Worm (Caenorhabditis elegans) whole organism, L2 larva: Measurements from ENCODE around the gene sec-24.1.

Source experiments
- C34F6.9 ChIP-seq: fragments of 150-350 bp; optimal IDR thresholded peaks from 2 replicates; lab custom pipeline; 2014; ENCODE audit warnings: missing biosample characterization, missing genetic modification characterization
- F13H6.1 ChIP-seq: sonication (generic microtip); optimal IDR thresholded peaks from 2 replicates; lab custom pipeline; 2016; ENCODE audit warnings: missing genetic modification characterization, missing compliant biosample characterization
- R02D3.7 ChIP-seq: fragments of 150-350 bp; optimal IDR thresholded peaks from 2 replicates; lab custom pipeline; 2014; ENCODE audit warnings: missing biosample characterization, missing genetic modification characterization
- Y55F3AM.14 ChIP-seq: fragments of 200-800 bp; sonication (Bioruptor generic); optimal IDR thresholded peaks from 2 replicates; lab custom pipeline; 2018; ENCODE audit warnings: mild to moderate bottlenecking, missing genetic modification characterization, missing compliant biosample characterization
- ZK546.5 ChIP-seq: sonication (generic microtip); optimal IDR thresholded peaks from 2 replicates; lab custom pipeline; 2017; ENCODE audit warnings: missing biosample characterization, missing genetic modification characterization
- alr-1 ChIP-seq: fragments of 150-350 bp; optimal IDR thresholded peaks from 2 replicates; lab custom pipeline; 2014; ENCODE audit warnings: missing biosample characterization, missing genetic modification characterization
- blmp-1 ChIP-seq: sonication (generic microtip); optimal IDR thresholded peaks from 2 replicates; lab custom pipeline; 2017; ENCODE audit warnings: missing genetic modification characterization, mild to moderate bottlenecking, missing compliant biosample characterization, antibody characterized with exemption, moderate library complexity; ENCODE audit not compliant: insufficient read depth
- crh-2 ChIP-seq: sonication (generic microtip); optimal IDR thresholded peaks from 2 replicates; lab custom pipeline; 2017; ENCODE audit warnings: missing biosample characterization, missing genetic modification characterization
- dmd-4 ChIP-seq: sonication (generic microtip); optimal IDR thresholded peaks from 2 replicates; lab custom pipeline; 2017; ENCODE audit warnings: missing biosample characterization, missing genetic modification characterization
- elt-1 ChIP-seq: fragments of 150-350 bp; optimal IDR thresholded peaks from 2 replicates; lab custom pipeline; 2014; ENCODE audit warnings: missing biosample characterization, missing genetic modification characterization
- elt-3 ChIP-seq: sonication (generic microtip); optimal IDR thresholded peaks from 2 replicates; lab custom pipeline; 2017; ENCODE audit warnings: missing biosample characterization, missing genetic modification characterization
- fos-1 ChIP-seq: fragments of 150-350 bp; optimal IDR thresholded peaks from 2 replicates; lab custom pipeline; 2014; ENCODE audit warnings: missing biosample characterization, missing genetic modification characterization
- gmeb-1 ChIP-seq: fragments of 150-350 bp; optimal IDR thresholded peaks from 2 replicates; lab custom pipeline; 2014; ENCODE audit warnings: missing biosample characterization, missing genetic modification characterization
- lin-11 ChIP-seq: fragments of 150-350 bp; sonication (generic microtip); optimal IDR thresholded peaks from 2 replicates; lab custom pipeline; 2014; ENCODE audit warnings: missing biosample characterization, missing genetic modification characterization, inconsistent platforms, mixed read lengths
- lin-13 ChIP-seq: fragments of 150-350 bp; optimal IDR thresholded peaks from 2 replicates; lab custom pipeline; 2014; ENCODE audit warnings: missing biosample characterization, missing genetic modification reagents, missing genetic modification characterization
- lin-39 ChIP-seq: fragments of 150-350 bp; optimal IDR thresholded peaks from 2 replicates; lab custom pipeline; 2014; ENCODE audit warnings: missing biosample characterization, missing genetic modification reagents, missing genetic modification characterization
- lsy-2 ChIP-seq, 2 experiments: fragments of 150-350 bp in 1 of 2; sonication (generic microtip) in 1 of 2; optimal IDR thresholded peaks; 2 replicates each; lab custom pipeline; 2014 to 2017; ENCODE audit warnings: missing biosample characterization in 2 of 2, missing genetic modification characterization in 2 of 2
- mbf-1 ChIP-seq: sonication (generic microtip); optimal IDR thresholded peaks from 2 replicates; lab custom pipeline; 2017; ENCODE audit warnings: missing biosample characterization, missing genetic modification characterization
- mdl-1 ChIP-seq, 2 experiments: fragments of 150-350 bp in 1 of 2; sonication (generic microtip) in 1 of 2; optimal IDR thresholded peaks; 2 replicates each; lab custom pipeline; 2017; ENCODE audit warnings: missing biosample characterization in 2 of 2, missing genetic modification characterization in 2 of 2
- nhr-10 ChIP-seq: sonication (generic microtip); optimal IDR thresholded peaks from 2 replicates; lab custom pipeline; 2017; ENCODE audit warnings: missing biosample characterization, missing genetic modification characterization
- nhr-11 ChIP-seq: fragments of 150-350 bp; optimal IDR thresholded peaks from 2 replicates; lab custom pipeline; 2014; ENCODE audit warnings: missing biosample characterization, missing genetic modification characterization
- nhr-12 ChIP-seq: fragments of 150-350 bp; optimal IDR thresholded peaks from 2 replicates; lab custom pipeline; 2014; ENCODE audit warnings: missing biosample characterization, missing genetic modification characterization
- nhr-129 ChIP-seq: fragments of 150-350 bp; optimal IDR thresholded peaks from 2 replicates; lab custom pipeline; 2014; ENCODE audit warnings: missing biosample characterization, missing genetic modification characterization
- nhr-21 ChIP-seq: fragments of 150-350 bp; optimal IDR thresholded peaks from 2 replicates; lab custom pipeline; 2014; ENCODE audit warnings: missing biosample characterization, missing genetic modification characterization
- nhr-23 ChIP-seq: fragments of 150-350 bp; optimal IDR thresholded peaks from 2 replicates; lab custom pipeline; 2014; ENCODE audit warnings: missing biosample characterization, missing genetic modification reagents, missing genetic modification characterization
- nhr-25 ChIP-seq: fragments of 150-350 bp; sonication (generic microtip); optimal IDR thresholded peaks from 3 replicates; lab custom pipeline; 2014; ENCODE audit warnings: missing biosample characterization, missing genetic modification characterization
- nhr-6 ChIP-seq: fragments of 150-350 bp; optimal IDR thresholded peaks from 2 replicates; lab custom pipeline; 2014; ENCODE audit warnings: missing biosample characterization, missing genetic modification characterization
- nhr-77 ChIP-seq: fragments of 150-350 bp; optimal IDR thresholded peaks from 2 replicates; lab custom pipeline; 2014; ENCODE audit warnings: missing biosample characterization, missing genetic modification characterization
- peb-1 ChIP-seq: fragments of 150-350 bp; optimal IDR thresholded peaks from 2 replicates; lab custom pipeline; 2014; ENCODE audit warnings: missing biosample characterization, missing genetic modification characterization
- sem-4 ChIP-seq: fragments of 150-350 bp; optimal IDR thresholded peaks from 2 replicates; lab custom pipeline; 2014; ENCODE audit warnings: missing biosample characterization, missing genetic modification reagents, missing genetic modification characterization
- skn-1 ChIP-seq: sonication (generic microtip); optimal IDR thresholded peaks from 2 replicates; lab custom pipeline; 2017; ENCODE audit warnings: missing biosample characterization, missing genetic modification characterization
- sma-3 ChIP-seq: sonication (generic microtip); optimal IDR thresholded peaks from 2 replicates; lab custom pipeline; 2016; ENCODE audit warnings: missing genetic modification reagents, missing genetic modification characterization, missing compliant biosample characterization
- sma-9 ChIP-seq, 2 experiments: fragments of 150-350 bp in 1 of 2; sonication (generic microtip) in 1 of 2; optimal IDR thresholded peaks; 2 replicates each; lab custom pipeline; 2014 to 2016; ENCODE audit warnings: missing genetic modification characterization in 2 of 2, mild to moderate bottlenecking in 1 of 2, missing biosample characterization in 1 of 2, missing compliant biosample characterization in 1 of 2, missing genetic modification reagents in 1 of 2, moderate library complexity in 1 of 2
- snpc-4 ChIP-seq: fragments of 150-350 bp; optimal IDR thresholded peaks from 2 replicates; lab custom pipeline; 2014; ENCODE audit warnings: missing biosample characterization, missing genetic modification characterization
- unc-39 ChIP-seq: fragments of 150-350 bp; optimal IDR thresholded peaks from 2 replicates; lab custom pipeline; 2014; ENCODE audit warnings: missing biosample characterization, missing genetic modification characterization
- unc-62 ChIP-seq: fragments of 150-350 bp; optimal IDR thresholded peaks from 2 replicates; lab custom pipeline; 2014; ENCODE audit warnings: missing biosample characterization, missing genetic modification reagents, missing genetic modification characterization
- zag-1 ChIP-seq: fragments of 150-350 bp; optimal IDR thresholded peaks from 2 replicates; lab custom pipeline; 2014; ENCODE audit warnings: missing biosample characterization, missing genetic modification characterization
- ztf-1 ChIP-seq: fragments of 200-800 bp; sonication (Bioruptor generic); conservative IDR thresholded peaks from 2 replicates; pipeline ENCODE4 v1.3.6; 2022; ENCODE audit warnings: missing genetic modification characterization, missing compliant biosample characterization
- ztf-4 ChIP-seq: fragments of 150-350 bp; optimal IDR thresholded peaks from 2 replicates; lab custom pipeline; 2014; ENCODE audit warnings: missing biosample characterization, missing genetic modification characterization

Gene sec-24.1

ce11 chrIV:11561677-11562076, 4.3 kb downstream of the sec-24.1 start, which contains the start of gene F12F6.7:
F12F6.7 (minus strand) TSS chrIV:11561833.
- no peak for TF ChIP-seq dmd-4
- TF ChIP-seq nhr-21 (tag; lab: Kevin White, UChicago): peak; percentile 9
- TF ChIP-seq, all 48 proteins: peak for 1

DNA sequence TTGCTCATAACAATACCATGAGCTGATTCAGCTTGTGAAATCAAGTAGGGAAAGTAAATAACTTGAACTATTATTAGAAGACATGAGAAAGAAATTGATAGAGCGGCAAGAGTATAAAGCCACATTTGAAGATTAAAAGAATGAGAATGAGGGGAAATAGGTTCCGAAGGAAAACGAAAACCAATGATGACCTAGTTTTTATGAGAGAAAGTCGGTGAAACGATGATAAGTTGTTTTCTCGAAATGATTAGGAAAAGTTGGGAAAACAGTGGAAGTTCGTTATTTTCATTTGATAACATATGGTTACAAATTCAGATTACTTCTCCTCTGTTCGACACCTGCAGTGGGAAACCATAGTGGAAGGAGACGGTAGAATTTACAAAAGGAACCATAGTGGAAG, 14.2 kb downstream of the sec-24.1 start, which contains the start of gene col-128:
col-128 (minus strand) TSS at position 148 of the 400 bp plus-strand sequence.
- TF ChIP-seq nhr-77 (tag; lab: Kevin White, UChicago) (no peak), snpc-4 (tag; lab: Kevin White, UChicago) (no peak), ZK546.5 (tag; lab: Kevin White, UChicago) (no peak), nhr-12 (tag; lab: Kevin White, UChicago) (no peak), fos-1 (tag; lab: Kevin White, UChicago) (no peak), blmp-1 (tag; lab: Kevin White, UChicago) (peak; percentile 33)

ce11 chrIV:11549694-11550093, 16.3 kb downstream of the sec-24.1 start:
- TF ChIP-seq nhr-129 (tag; lab: Kevin White, UChicago) (peak; percentile 95), nhr-10 (tag; lab: Kevin White, UChicago) (no peak), Y55F3AM.14 (peak; percentile 60), zag-1 (tag; lab: Kevin White, UChicago) (no peak), blmp-1 (tag; lab: Kevin White, UChicago) (peak; percentile 2), nhr-11 (tag; lab: Kevin White, UChicago) (peak; percentile 36), lin-39 (no peak), mdl-1 (tag; optimal IDR thresholded peaks at IDR 0.05; lab: Kevin White, UChicago) (peak in 1 of 2 experiments; percentile 38), alr-1 (no peak), unc-39 (no peak), nhr-23 (no peak), nhr-12 (tag; lab: Kevin White, UChicago) (no peak), sma-9 (GFP tag; optimal IDR thresholded peaks at IDR 0.05; lab: Kevin White, UChicago) (peak; percentile 74), sma-9 (tag; optimal IDR thresholded peaks at IDR 0.05; lab: Kevin White, UChicago) (no peak), lin-11 (tag; lab: Kevin White, UChicago) (peak; percentile 45), mbf-1 (no peak), snpc-4 (tag; lab: Kevin White, UChicago) (no peak), peb-1 (no peak), gmeb-1 (tag; lab: Kevin White, UChicago) (peak; percentile 78), nhr-6 (tag; lab: Kevin White, UChicago) (peak; percentile 63), sma-3 (GFP tag; lab: Kevin White, UChicago) (peak; percentile 75), dmd-4 (no peak), skn-1 (tag; lab: Kevin White, UChicago) (no peak), lsy-2 (tag; optimal IDR thresholded peaks at IDR 0.05; lab: Kevin White, UChicago) (peak; percentile 58 to 80), F13H6.1 (tag; lab: Kevin White, UChicago) (no peak), ztf-4 (no peak), elt-3 (tag; lab: Kevin White, UChicago) (no peak), sem-4 (peak; percentile 39), R02D3.7 (tag; lab: Kevin White, UChicago) (peak; percentile 5), lin-13 (GFP tag; lab: Kevin White, UChicago) (peak; percentile 53), ZK546.5 (tag; lab: Kevin White, UChicago) (no peak), C34F6.9 (tag; lab: Kevin White, UChicago) (peak; percentile 76), crh-2 (peak; percentile 80), nhr-21 (tag; lab: Kevin White, UChicago) (peak; percentile 33), elt-1 (tag; lab: Kevin White, UChicago) (no peak), nhr-25 (no peak), fos-1 (tag; lab: Kevin White, UChicago) (peak; percentile 84)

ce11 chrIV:11548671-11549070, 17.3 kb downstream of the sec-24.1 start, which contains the start of gene M04B2.7:
M04B2.7 (minus strand) TSS chrIV:11548771.
- TF ChIP-seq elt-1 (tag; lab: Kevin White, UChicago) (no peak), nhr-77 (tag; lab: Kevin White, UChicago) (no peak), ZK546.5 (tag; lab: Kevin White, UChicago) (no peak), nhr-129 (tag; lab: Kevin White, UChicago) (no peak), ztf-1 (GFP tag; lab: Robert Waterston, UW) (no peak), unc-62 (GFP tag; lab: Kevin White, UChicago) (no peak), C34F6.9 (tag; lab: Kevin White, UChicago) (no peak), sem-4 (no peak), lin-13 (GFP tag; lab: Kevin White, UChicago) (no peak), crh-2 (no peak)
